Worm (Caenorhabditis elegans): ENCODE data around the gene gcy-18.

Gene gcy-18

ce11 chrIV:12842121-12842520, 17.8 kb upstream of the gcy-18 start:
- TF ChIP-seq tra-4 (tag; optimal IDR thresholded peaks at IDR 0.05), result no peak
- no peak for TF ChIP-seq scrt-1 (GFP tag; IDR thresholded peaks at IDR 0.05)
- no peak for TF ChIP-seq B0310.2 (tag; optimal IDR thresholded peaks at IDR 0.05)
- TF ChIP-seq hmg-4 (GFP tag; optimal IDR thresholded peaks at IDR 0.05), result no peak
- TF ChIP-seq sea-1 (GFP tag; conservative IDR thresholded peaks at IDR 0.05), result no peak
- no peak for TF ChIP-seq ets-7 (tag; optimal IDR thresholded peaks at IDR 0.05)
- no peak for TF ChIP-seq ceh-36 (tag; optimal IDR thresholded peaks at IDR 0.05)
- TF ChIP-seq tbx-37 (GFP tag; conservative IDR thresholded peaks at IDR 0.05), result no peak
- TF ChIP-seq ama-1 (optimal IDR thresholded peaks at IDR 0.05), result no peak
- TF ChIP-seq hnd-1 (tag; optimal IDR thresholded peaks at IDR 0.05), result no peak
- no peak for TF ChIP-seq pes-1 (GFP tag; IDR thresholded peaks at IDR 0.05)
- TF ChIP-seq tbx-11 (GFP tag; IDR thresholded peaks at IDR 0.05), result no peak

ce11 chrIV:12842895-12843294, 17.0 kb upstream of the gcy-18 start:
- TF ChIP-seq sea-1 (GFP tag; conservative IDR thresholded peaks at IDR 0.05), result no peak
- TF ChIP-seq tbx-11 (GFP tag; IDR thresholded peaks at IDR 0.05), result no peak
- TF ChIP-seq tra-4 (tag; optimal IDR thresholded peaks at IDR 0.05), result no peak
- TF ChIP-seq pes-1 (GFP tag; IDR thresholded peaks at IDR 0.05), result no peak
- TF ChIP-seq ama-1 (optimal IDR thresholded peaks at IDR 0.05), result no peak
- TF ChIP-seq F13C5.2 (tag; optimal IDR thresholded peaks at IDR 0.05), result no peak
- TF ChIP-seq hmbx-1 (tag; optimal IDR thresholded peaks at IDR 0.05), result no peak

- TF ChIP-seq ama-1 (optimal IDR thresholded peaks at IDR 0.05), result no peak
- TF ChIP-seq ceh-36 (tag; optimal IDR thresholded peaks at IDR 0.05), result no peak
- TF ChIP-seq hmg-4 (GFP tag; optimal IDR thresholded peaks at IDR 0.05), result no peak
- TF ChIP-seq tbx-11 (GFP tag; IDR thresholded peaks at IDR 0.05), result no peak
- no peak for TF ChIP-seq B0310.2 (tag; optimal IDR thresholded peaks at IDR 0.05)
- no peak for TF ChIP-seq scrt-1 (GFP tag; IDR thresholded peaks at IDR 0.05)
- TF ChIP-seq pes-1 (GFP tag; IDR thresholded peaks at IDR 0.05), result no peak
- TF ChIP-seq flt-1 (GFP tag; IDR thresholded peaks at IDR 0.05), result no peak
- no peak for TF ChIP-seq tbx-37 (GFP tag; conservative IDR thresholded peaks at IDR 0.05)
- no peak for TF ChIP-seq sea-1 (GFP tag; conservative IDR thresholded peaks at IDR 0.05)
- TF ChIP-seq ceh-13 (GFP tag; optimal IDR thresholded peaks at IDR 0.05), result no peak
Measured at ce11 chrIV:12845596-12845995, 14.3 kb upstream of the gcy-18 start, which contains the start of gene txt-19. txt-19 (plus strand) TSS chrIV:12845899.

ce11 chrIV:12849030-12849560, 10.8 kb upstream of the gcy-18 start, which contains the start of gene srf-3:
srf-3 (plus strand) TSS chrIV:12849510.
- TF ChIP-seq hnd-1 (tag; optimal IDR thresholded peaks at IDR 0.05) (no peak), tbx-37 (GFP tag; conservative IDR thresholded peaks at IDR 0.05) (no peak), flt-1 (GFP tag; IDR thresholded peaks at IDR 0.05) (no peak), hmg-4 (GFP tag; optimal IDR thresholded peaks at IDR 0.05) (no peak), hmbx-1 (tag; optimal IDR thresholded peaks at IDR 0.05) (no peak), pes-1 (GFP tag; IDR thresholded peaks at IDR 0.05) (no peak), tra-4 (tag; optimal IDR thresholded peaks at IDR 0.05) (no peak), ceh-36 (tag; optimal IDR thresholded peaks at IDR 0.05) (no peak), sea-1 (GFP tag; conservative IDR thresholded peaks at IDR 0.05) (no peak), F13C5.2 (tag; optimal IDR thresholded peaks at IDR 0.05) (no peak), ets-7 (tag; optimal IDR thresholded peaks at IDR 0.05) (no peak), aly-1 (tag; optimal IDR thresholded peaks at IDR 0.05) (no peak), tbx-11 (GFP tag; IDR thresholded peaks at IDR 0.05) (no peak), B0310.2 (tag; optimal IDR thresholded peaks at IDR 0.05) (no peak), scrt-1 (GFP tag; IDR thresholded peaks at IDR 0.05) (no peak), ama-1 (optimal IDR thresholded peaks at IDR 0.05) (no peak), ceh-13 (GFP tag; optimal IDR thresholded peaks at IDR 0.05) (no peak)

DNA sequence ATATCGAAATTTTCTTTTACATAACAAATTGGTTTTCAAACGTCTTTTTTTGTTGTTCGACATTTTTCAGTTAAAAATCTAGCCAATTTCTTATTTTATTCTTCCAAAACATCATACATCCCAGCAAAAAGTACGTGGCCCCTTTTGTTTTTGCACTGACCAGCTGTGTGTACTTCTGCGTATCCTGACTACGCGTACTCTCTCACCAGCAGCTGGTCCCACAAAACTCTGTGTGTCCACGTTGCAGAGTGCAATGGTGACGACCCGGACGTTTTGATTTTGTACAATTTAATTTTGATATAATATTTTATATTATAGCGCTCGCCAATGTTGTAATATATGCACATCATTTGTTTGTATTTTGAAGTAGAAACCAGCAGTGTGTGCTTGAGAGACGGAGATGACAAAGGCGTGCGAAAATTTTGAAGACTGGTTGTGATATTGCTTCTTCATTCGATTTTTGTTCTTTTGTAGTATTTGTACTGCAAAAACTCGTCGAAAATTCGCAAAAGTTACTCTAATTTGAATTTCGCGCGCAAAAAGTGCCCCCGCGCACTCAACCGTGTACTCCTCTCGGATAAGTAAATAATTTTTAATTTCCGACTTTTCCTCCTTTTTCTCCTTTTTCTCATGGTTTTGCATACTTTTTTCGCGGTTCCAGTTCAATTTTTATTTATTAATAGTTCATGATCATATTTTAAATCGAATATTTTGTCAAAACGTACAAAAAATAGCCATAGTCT, 5.4 kb upstream of the gcy-18 start:
- no peak for TF ChIP-seq F13C5.2 (tag; optimal IDR thresholded peaks at IDR 0.05)
- TF ChIP-seq tbx-11 (GFP tag; IDR thresholded peaks at IDR 0.05), result no peak
- TF ChIP-seq scrt-1 (GFP tag; IDR thresholded peaks at IDR 0.05), result no peak
- no peak for TF ChIP-seq flt-1 (GFP tag; IDR thresholded peaks at IDR 0.05)
- no peak for TF ChIP-seq ama-1 (optimal IDR thresholded peaks at IDR 0.05)
- TF ChIP-seq sea-1 (GFP tag; conservative IDR thresholded peaks at IDR 0.05), result no peak

DNA sequence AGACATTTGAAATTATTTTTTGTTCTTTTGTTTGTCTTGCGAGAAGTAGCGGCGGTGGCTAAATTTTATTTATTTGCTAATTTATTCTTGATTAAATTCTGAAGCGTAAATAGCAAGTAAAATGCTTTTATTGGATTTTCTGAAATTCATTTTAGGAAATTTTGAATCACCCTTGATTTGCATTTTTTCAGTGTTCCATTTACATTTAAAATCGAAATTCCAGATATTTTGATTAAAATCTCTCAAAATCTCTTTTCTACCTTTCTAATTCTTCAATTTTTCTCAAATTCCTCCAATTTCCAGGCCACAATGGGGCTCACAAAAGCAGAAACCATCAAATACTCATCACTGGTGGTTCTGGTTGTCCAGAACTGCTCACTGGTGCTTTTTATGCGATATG, 4.6 kb upstream of the gcy-18 start, which contains the start of gene nstp-5:
nstp-5 (plus strand) TSS at position 301 of the 400 bp plus-strand sequence.
- TF ChIP-seq flt-1 (GFP tag; IDR thresholded peaks at IDR 0.05), result no peak
- TF ChIP-seq ama-1 (optimal IDR thresholded peaks at IDR 0.05), result no peak
- TF ChIP-seq tbx-11 (GFP tag; IDR thresholded peaks at IDR 0.05), result no peak
- TF ChIP-seq pes-1 (GFP tag; IDR thresholded peaks at IDR 0.05), result no peak
- TF ChIP-seq ceh-13 (GFP tag; optimal IDR thresholded peaks at IDR 0.05), result no peak
- TF ChIP-seq F13C5.2 (tag; optimal IDR thresholded peaks at IDR 0.05), result no peak
- TF ChIP-seq ceh-36 (tag; optimal IDR thresholded peaks at IDR 0.05), result no peak
- no peak for TF ChIP-seq scrt-1 (GFP tag; IDR thresholded peaks at IDR 0.05)
- TF ChIP-seq tbx-37 (GFP tag; conservative IDR thresholded peaks at IDR 0.05), result no peak
- no peak for TF ChIP-seq hmbx-1 (tag; optimal IDR thresholded peaks at IDR 0.05)
- no peak for TF ChIP-seq B0310.2 (tag; optimal IDR thresholded peaks at IDR 0.05)
- TF ChIP-seq sea-1 (GFP tag; conservative IDR thresholded peaks at IDR 0.05), result no peak
- TF ChIP-seq tra-4 (tag; optimal IDR thresholded peaks at IDR 0.05), result no peak
- TF ChIP-seq hmg-4 (GFP tag; optimal IDR thresholded peaks at IDR 0.05), result no peak
- no peak for TF ChIP-seq aly-1 (tag; optimal IDR thresholded peaks at IDR 0.05)

DNA sequence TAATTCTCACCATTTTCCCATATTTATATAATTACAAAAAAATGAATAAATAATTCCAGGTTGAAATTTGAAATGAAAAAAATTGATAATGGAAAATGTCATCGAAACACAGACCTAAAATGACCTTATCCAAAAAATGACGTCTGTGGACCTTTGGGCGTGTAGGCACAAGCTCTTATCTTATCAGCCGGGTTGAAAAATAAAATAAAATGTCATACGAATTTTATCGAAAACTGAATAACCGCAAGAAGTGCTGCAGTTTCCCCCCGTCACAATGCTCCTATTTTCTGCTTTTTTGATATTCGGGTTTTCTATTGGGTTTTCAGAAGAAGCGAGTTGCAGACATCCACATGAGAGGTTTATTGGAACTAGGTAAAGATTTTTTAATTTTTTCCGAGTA, 6.0 kb downstream of the gcy-18 start, which contains the start of gene clec-186:
clec-186 (plus strand) TSS at position 226 of the 400 bp plus-strand sequence.
- TF ChIP-seq ceh-36 (tag; optimal IDR thresholded peaks at IDR 0.05) (no peak), hmbx-1 (tag; optimal IDR thresholded peaks at IDR 0.05) (no peak), ceh-13 (GFP tag; optimal IDR thresholded peaks at IDR 0.05) (no peak), F13C5.2 (tag; optimal IDR thresholded peaks at IDR 0.05) (no peak), hnd-1 (tag; optimal IDR thresholded peaks at IDR 0.05) (no peak), tbx-11 (GFP tag; IDR thresholded peaks at IDR 0.05) (no peak), tbx-37 (GFP tag; conservative IDR thresholded peaks at IDR 0.05) (no peak), tra-4 (tag; optimal IDR thresholded peaks at IDR 0.05) (no peak), pes-1 (GFP tag; IDR thresholded peaks at IDR 0.05) (no peak), aly-1 (tag; optimal IDR thresholded peaks at IDR 0.05) (no peak), scrt-1 (GFP tag; IDR thresholded peaks at IDR 0.05) (no peak), ama-1 (optimal IDR thresholded peaks at IDR 0.05) (no peak)
